Worm (Caenorhabditis elegans) whole organism, midembryonic: ENCODE measurements around the gene mecr-1.

ENCODE experiments used
- T22C8.4 ChIP-seq: fragments of 200-800 bp; sonication (Bioruptor generic); IDR thresholded peaks from 2 replicates; pipeline ENCODE4 v1.3.6; 2022; ENCODE audit warnings: missing genetic modification characterization, missing compliant biosample characterization
- cog-1 ChIP-seq: sonication (generic microtip); optimal IDR thresholded peaks from 2 replicates; lab custom pipeline; 2016; ENCODE audit warnings: missing genetic modification characterization, missing compliant biosample characterization
- flt-1 ChIP-seq: fragments of 200-800 bp; sonication (Bioruptor generic); IDR thresholded peaks from 2 replicates; pipeline ENCODE4 v1.3.6; 2022; ENCODE audit warnings: missing genetic modification characterization, missing compliant biosample characterization
- klf-2 ChIP-seq: fragments of 200-800 bp; sonication (Bioruptor generic); conservative IDR thresholded peaks from 2 replicates; pipeline ENCODE4 v1.3.6; 2022; ENCODE audit warnings: missing genetic modification reagents, missing genetic modification characterization, missing compliant biosample characterization
- med-1 ChIP-seq: sonication (generic microtip); optimal IDR thresholded peaks from 2 replicates; lab custom pipeline; 2017; ENCODE audit warnings: missing genetic modification characterization, mild to moderate bottlenecking, missing compliant biosample characterization, antibody characterized with exemption, missing genetic modification reagents; ENCODE audit not compliant: insufficient read depth
- ref-1 ChIP-seq: fragments of 200-800 bp; sonication (Bioruptor generic); conservative IDR thresholded peaks from 2 replicates; pipeline ENCODE4 v1.3.6; 2022; ENCODE audit warnings: missing genetic modification reagents, missing genetic modification characterization, missing compliant biosample characterization
- tab-1 ChIP-seq: fragments of 200-800 bp; sonication (Bioruptor generic); IDR thresholded peaks from 2 replicates; pipeline ENCODE4 v1.3.6; 2022; ENCODE audit warnings: missing genetic modification characterization, missing compliant biosample characterization
- ztf-23 ChIP-seq: fragments of 200-800 bp; sonication (Bioruptor generic); IDR thresholded peaks from 2 replicates; pipeline ENCODE4 v1.3.6; 2022; ENCODE audit warnings: missing genetic modification reagents, missing genetic modification characterization, missing compliant biosample characterization
- ztf-29 ChIP-seq: fragments of 200-800 bp; sonication (Bioruptor generic); IDR thresholded peaks from 2 replicates; pipeline ENCODE4 v1.3.6; 2022; ENCODE audit warnings: missing genetic modification reagents, missing genetic modification characterization, missing compliant biosample characterization

mecr-1 gene

ce11 chrII:13153299-13153698 lies 33.8 kb downstream of the mecr-1 start, which contains the start of gene spe-18:
Gene spe-18, minus strand, starts transcription at chrII:13153399.
- TF ChIP-seq cog-1: no peak
- no peak for TF ChIP-seq med-1
- no peak for TF ChIP-seq ztf-23 (GFP tag; lab: Robert Waterston, UW)

ce11 chrII:13152409-13152808 lies 34.7 kb downstream of the mecr-1 start:
- no peak for TF ChIP-seq med-1
- no peak for TF ChIP-seq ztf-23 (GFP tag; lab: Robert Waterston, UW)
- TF ChIP-seq cog-1: no peak
- TF ChIP-seq tab-1 (GFP tag; lab: Robert Waterston, UW): no peak
- TF ChIP-seq ref-1 (GFP tag; lab: Robert Waterston, UW): no peak
- TF ChIP-seq ztf-29: no peak
- no peak for TF ChIP-seq flt-1 (GFP tag; lab: Robert Waterston, UW)
- TF ChIP-seq klf-2 (GFP tag; lab: Robert Waterston, UW): no peak

- TF ChIP-seq T22C8.4 (GFP tag; lab: Robert Waterston, UW): no peak
- TF ChIP-seq flt-1 (GFP tag; lab: Robert Waterston, UW): no peak
- no peak for TF ChIP-seq ztf-29
- no peak for TF ChIP-seq klf-2 (GFP tag; lab: Robert Waterston, UW)
- no peak for TF ChIP-seq med-1
- no peak for TF ChIP-seq tab-1 (GFP tag; lab: Robert Waterston, UW)
- TF ChIP-seq ref-1 (GFP tag; lab: Robert Waterston, UW): no peak
- TF ChIP-seq cog-1: no peak
- TF ChIP-seq ztf-23 (GFP tag; lab: Robert Waterston, UW): no peak
Observed at ce11 chrII:13149965-13150364, 37.1 kb downstream of the mecr-1 start.

ce11 chrII:13148247-13148646 lies 38.9 kb downstream of the mecr-1 start:
- TF ChIP-seq klf-2 (GFP tag; lab: Robert Waterston, UW) (no peak), ztf-23 (GFP tag; lab: Robert Waterston, UW) (no peak), flt-1 (GFP tag; lab: Robert Waterston, UW) (no peak), ref-1 (GFP tag; lab: Robert Waterston, UW) (no peak), med-1 (no peak), ztf-29 (no peak)

ce11 chrII:13145204-13145603 lies 41.9 kb downstream of the mecr-1 start, which contains the start of gene mltn-1:
Gene mltn-1, minus strand, starts transcription at chrII:13145225.
- no peak for TF ChIP-seq T22C8.4 (GFP tag; lab: Robert Waterston, UW)
- TF ChIP-seq cog-1: no peak
- TF ChIP-seq tab-1 (GFP tag; lab: Robert Waterston, UW): no peak
- TF ChIP-seq ref-1 (GFP tag; lab: Robert Waterston, UW): no peak

- TF ChIP-seq ztf-29 (no peak), klf-2 (GFP tag; lab: Robert Waterston, UW) (no peak), med-1 (no peak), T22C8.4 (GFP tag; lab: Robert Waterston, UW) (no peak), ref-1 (GFP tag; lab: Robert Waterston, UW) (no peak)
Observed at ce11 chrII:13142372-13142771, 44.7 kb downstream of the mecr-1 start.

- no peak for TF ChIP-seq ref-1 (GFP tag; lab: Robert Waterston, UW)
- no peak for TF ChIP-seq ztf-23 (GFP tag; lab: Robert Waterston, UW)
- no peak for TF ChIP-seq klf-2 (GFP tag; lab: Robert Waterston, UW)
- no peak for TF ChIP-seq med-1
- TF ChIP-seq flt-1 (GFP tag; lab: Robert Waterston, UW): no peak
- TF ChIP-seq T22C8.4 (GFP tag; lab: Robert Waterston, UW): no peak
- TF ChIP-seq tab-1 (GFP tag; lab: Robert Waterston, UW): no peak
- no peak for TF ChIP-seq ztf-29
- TF ChIP-seq cog-1: no peak
Observed at ce11 chrII:13139573-13139972, 47.5 kb downstream of the mecr-1 start.
